Worm (Caenorhabditis elegans): ENCODE measurements around the gene F20B6.4.

DNA sequence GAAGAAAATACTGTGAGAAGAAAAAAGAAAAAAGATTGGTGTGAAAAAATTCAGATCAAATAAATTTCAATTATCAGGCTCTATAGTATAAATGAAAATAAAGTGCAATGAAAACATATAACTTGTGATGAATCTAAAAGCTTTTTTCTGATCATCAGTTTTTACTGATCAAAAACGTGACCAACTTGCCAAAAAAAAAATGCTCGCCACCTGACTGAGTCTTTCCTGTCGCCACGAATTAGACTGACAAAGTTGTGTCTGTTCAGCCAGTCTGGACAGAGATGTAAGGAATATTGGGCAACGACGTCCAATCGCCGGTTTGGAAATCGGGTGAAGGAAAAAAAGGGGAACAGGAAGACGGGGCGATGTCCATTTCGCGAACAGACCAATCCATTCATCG is 23.2 kb upstream of the F20B6.4 start:
- TF ChIP-seq lin-15B (tag; optimal IDR thresholded peaks at IDR 0.05) (no peak), nhr-76 (tag; optimal IDR thresholded peaks at IDR 0.05) (no peak), alr-1 (tag; optimal IDR thresholded peaks at IDR 0.05; ENCODE audit: borderline replicate concordance) (no peak), nhr-12 (tag; optimal IDR thresholded peaks at IDR 0.05) (no peak), unc-62 (GFP tag; optimal IDR thresholded peaks at IDR 0.05) (no peak), dpl-1 (GFP tag; optimal IDR thresholded peaks at IDR 0.05) (no peak), elt-3 (tag; optimal IDR thresholded peaks at IDR 0.05) (no peak)
